Fruit fly (Drosophila melanogaster): Measurements from ENCODE around the gene CG6067.

DNA sequence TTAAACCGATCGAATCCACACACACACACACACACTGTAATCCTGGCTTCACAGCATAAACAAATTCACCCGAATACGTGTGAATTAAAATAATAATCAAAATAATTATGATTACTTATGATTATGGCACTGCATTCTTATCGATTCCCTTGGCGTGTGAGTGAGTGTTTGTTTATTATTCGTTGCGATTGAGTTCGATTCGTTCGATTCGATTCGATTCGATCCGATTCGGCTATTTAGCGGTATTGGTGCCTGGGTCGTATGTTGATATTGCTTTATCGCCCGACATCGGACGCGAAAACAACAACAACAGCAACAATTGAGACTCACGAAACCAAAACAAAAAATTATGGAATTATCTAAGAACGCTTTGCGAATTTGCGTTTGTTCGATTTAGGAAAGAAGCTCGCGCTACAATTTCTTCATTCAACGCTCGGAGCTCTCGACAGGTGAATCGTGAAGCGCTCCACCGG, at the start of gene CG6067:
- TF ChIP-seq spab (GFP tag; optimal IDR thresholded peaks at IDR 0.05) (no peak), CG11762 (GFP tag; optimal IDR thresholded peaks at IDR 0.05; ENCODE audit: insufficient read depth) (no peak), CG6854 (GFP tag; optimal IDR thresholded peaks at IDR 0.05) (no peak), net (GFP tag; optimal IDR thresholded peaks at IDR 0.05) (no peak), CG31627 (GFP tag; optimal IDR thresholded peaks at IDR 0.05) (no peak)
